Worm (Caenorhabditis elegans) whole organism, L4/young adult: ENCODE results near the gene C10C6.13.

ENCODE experiments used
- W03F9.2 ChIP-seq: fragments of 150-350 bp; optimal IDR thresholded peaks from 2 replicates; lab custom pipeline; 2014; ENCODE audit warnings: missing biosample characterization, missing genetic modification characterization
- dao-5 ChIP-seq: sonication (generic microtip); optimal IDR thresholded peaks from 2 replicates; lab custom pipeline; 2016; ENCODE audit warnings: missing genotype, missing genetic modification characterization, moderate library complexity, missing compliant biosample characterization
- him-1 ChIP-seq: sonication (generic microtip); optimal IDR thresholded peaks from 2 replicates; lab custom pipeline; 2016; ENCODE audit warnings: missing genotype, missing genetic modification reagents, missing genetic modification characterization, missing compliant biosample characterization

ce11 chrIV:11438255-11438654 lies 31.3 kb downstream of the C10C6.13 start:
- TF ChIP-seq him-1 (no peak), W03F9.2 (no peak), dao-5 (tag; lab: Kevin White, UChicago) (no peak)
